Worm (Caenorhabditis elegans): Measurements from ENCODE around the gene ucr-2.1.

ucr-2.1 gene

ce11 chrX:11994484-11994883 lies 23.7 kb upstream of the ucr-2.1 start, which contains the start of gene C49F5.7:
Gene C49F5.7, plus strand, starts transcription at chrX:11994784.
- TF ChIP-seq crh-2 (tag; optimal IDR thresholded peaks at IDR 0.05) (peak; percentile 14), mbf-1 (tag; optimal IDR thresholded peaks at IDR 0.05) (no peak)

ce11 chrX:11996606-11997005 lies 21.6 kb upstream of the ucr-2.1 start:
- TF ChIP-seq C34F6.9 (tag; optimal IDR thresholded peaks at IDR 0.05) (no peak), nhr-237 (tag; optimal IDR thresholded peaks at IDR 0.05) (no peak), peb-1 (tag; optimal IDR thresholded peaks at IDR 0.05) (no peak), dmd-4 (tag; optimal IDR thresholded peaks at IDR 0.05) (no peak), ceh-16 (tag; optimal IDR thresholded peaks at IDR 0.05) (no peak), nhr-77 (tag; optimal IDR thresholded peaks at IDR 0.05) (no peak), ceh-82 (tag; optimal IDR thresholded peaks at IDR 0.05) (no peak), skn-1 (tag; optimal IDR thresholded peaks at IDR 0.05) (no peak), aly-2 (tag; optimal IDR thresholded peaks at IDR 0.05) (no peak), unc-39 (tag; optimal IDR thresholded peaks at IDR 0.05) (no peak), F13H6.1 (tag; optimal IDR thresholded peaks at IDR 0.05) (no peak), lsy-2 (tag; optimal IDR thresholded peaks at IDR 0.05) (no peak)

- no peak for TF ChIP-seq peb-1 (tag; optimal IDR thresholded peaks at IDR 0.05)
- no peak for TF ChIP-seq ztf-4 (tag; optimal IDR thresholded peaks at IDR 0.05)
- no peak for TF ChIP-seq ceh-16 (tag; optimal IDR thresholded peaks at IDR 0.05)
- no peak for TF ChIP-seq lin-13 (GFP tag; optimal IDR thresholded peaks at IDR 0.05)
- no peak for TF ChIP-seq sma-3 (GFP tag; optimal IDR thresholded peaks at IDR 0.05)
- TF ChIP-seq dmd-4 (tag; optimal IDR thresholded peaks at IDR 0.05) = no peak
- TF ChIP-seq mab-5 (tag; optimal IDR thresholded peaks at IDR 0.05) = no peak
These were observed 18.7 kb upstream of the ucr-2.1 start for ce11 chrX:11999573-11999972.

ce11 chrX:12001600-12001999 lies 16.6 kb upstream of the ucr-2.1 start:
- TF ChIP-seq fos-1 (tag; optimal IDR thresholded peaks at IDR 0.05) (peak; percentile 67), R02D3.7 (tag; optimal IDR thresholded peaks at IDR 0.05) (no peak), ceh-82 (tag; optimal IDR thresholded peaks at IDR 0.05) (no peak), blmp-1 (tag; optimal IDR thresholded peaks at IDR 0.05; ENCODE audit: insufficient read depth) (no peak), alr-1 (tag; optimal IDR thresholded peaks at IDR 0.05) (no peak)

- no peak for TF ChIP-seq nhr-10 (tag; optimal IDR thresholded peaks at IDR 0.05)
- TF ChIP-seq sma-9 (GFP tag; optimal IDR thresholded peaks at IDR 0.05) = peak; percentile 21
- no peak for TF ChIP-seq sma-9 (tag; optimal IDR thresholded peaks at IDR 0.05)
- peak; percentile 73 for TF ChIP-seq fos-1 (tag; optimal IDR thresholded peaks at IDR 0.05)
- no peak for TF ChIP-seq C34F6.9 (tag; optimal IDR thresholded peaks at IDR 0.05)
These were observed 14.3 kb upstream of the ucr-2.1 start for ce11 chrX:12003969-12004368.

ce11 chrX:12004925-12005324 lies 13.3 kb upstream of the ucr-2.1 start:
- TF ChIP-seq R02D3.7 (tag; optimal IDR thresholded peaks at IDR 0.05) = no peak
- TF ChIP-seq fos-1 (tag; optimal IDR thresholded peaks at IDR 0.05) = peak; percentile 65
- TF ChIP-seq lsy-2 (tag; optimal IDR thresholded peaks at IDR 0.05) = no peak

ce11 chrX:12005499-12005959 lies 12.7 kb upstream of the ucr-2.1 start, which contains the start of gene sma-5:
Gene sma-5, minus strand, starts transcription at chrX:12005549.
- TF ChIP-seq zag-1 (tag; optimal IDR thresholded peaks at IDR 0.05) (no peak), blmp-1 (tag; optimal IDR thresholded peaks at IDR 0.05; ENCODE audit: insufficient read depth) (no peak), dmd-4 (tag; optimal IDR thresholded peaks at IDR 0.05) (no peak)

- no peak for TF ChIP-seq nhr-77 (tag; optimal IDR thresholded peaks at IDR 0.05)
- peak; percentile 19 for TF ChIP-seq fos-1 (tag; optimal IDR thresholded peaks at IDR 0.05)
These were observed 11.8 kb upstream of the ucr-2.1 start for ce11 chrX:12006470-12006869.

ce11 chrX:12007905-12008466 lies 10.2 kb upstream of the ucr-2.1 start:
- TF ChIP-seq egl-27 (tag; optimal IDR thresholded peaks at IDR 0.05) (no peak), sma-9 (GFP tag; optimal IDR thresholded peaks at IDR 0.05) (peak; percentile 20), sma-9 (tag; optimal IDR thresholded peaks at IDR 0.05) (no peak), ceh-16 (tag; optimal IDR thresholded peaks at IDR 0.05) (no peak), sma-3 (GFP tag; optimal IDR thresholded peaks at IDR 0.05) (peak; percentile 24), mbf-1 (tag; optimal IDR thresholded peaks at IDR 0.05) (no peak)

Data from whole organism, L2 larva.